Fruit fly (Drosophila melanogaster) whole organism, embryonic: Measurements from ENCODE around the gene CG6005.

ENCODE experiments used
- Asciz ChIP-seq: fragments of 200-800 bp; sonication (Bioruptor generic); optimal IDR thresholded peaks from 2 replicates; lab custom pipeline; 2017; ENCODE audit warnings: missing biosample characterization, mild to moderate bottlenecking, missing genetic modification characterization, missing genetic modification reagents
- CG12391 ChIP-seq: fragments of 200-800 bp; sonication (Bioruptor generic); optimal IDR thresholded peaks from 3 replicates; lab custom pipeline; 2018; ENCODE audit warnings: missing biosample characterization, mild to moderate bottlenecking, missing genetic modification characterization, moderate library complexity
- CG12942 ChIP-seq: fragments of 200-800 bp; sonication (Bioruptor generic); optimal IDR thresholded peaks from 3 replicates; lab custom pipeline; 2016; ENCODE audit warnings: missing biosample characterization, missing genetic modification characterization
- CG1602 ChIP-seq: fragments of 200-800 bp; sonication (Bioruptor generic); optimal IDR thresholded peaks from 3 replicates; lab custom pipeline; 2016; ENCODE audit warnings: missing biosample characterization, missing genetic modification characterization
- CG1647 ChIP-seq: fragments of 200-800 bp; sonication (Bioruptor generic); optimal IDR thresholded peaks from 3 replicates; lab custom pipeline; 2016; ENCODE audit warnings: missing biosample characterization, missing genetic modification characterization
- CG17829 ChIP-seq: fragments of 200-800 bp; optimal IDR thresholded peaks from 2 replicates; lab custom pipeline; 2019; ENCODE audit warnings: missing biosample characterization, mild to moderate bottlenecking, missing genetic modification characterization, moderate library complexity
- CG2889 ChIP-seq: fragments of 200-800 bp; sonication (Bioruptor generic); IDR thresholded peaks from 3 replicates; pipeline ENCODE4 v1.3.6; 2022; ENCODE audit warnings: missing biosample characterization, missing genetic modification characterization
- CG3995 ChIP-seq: fragments of 200-800 bp; sonication (Bioruptor generic); optimal IDR thresholded peaks from 3 replicates; lab custom pipeline; 2016; ENCODE audit warnings: missing biosample characterization, missing genetic modification characterization
- CG4617 ChIP-seq: fragments of 200-800 bp; sonication (Bioruptor generic); optimal IDR thresholded peaks from 3 replicates; lab custom pipeline; 2016; ENCODE audit warnings: missing biosample characterization, missing genetic modification characterization, borderline replicate concordance
- CG7271 ChIP-seq: fragments of 200-800 bp; sonication (Bioruptor generic); optimal IDR thresholded peaks from 2 replicates; lab custom pipeline; 2018; ENCODE audit warnings: missing biosample characterization, mild to moderate bottlenecking, missing genetic modification characterization, moderate library complexity
- CG9437 ChIP-seq: fragments of 200-800 bp; sonication (Bioruptor generic); optimal IDR thresholded peaks from 2 replicates; lab custom pipeline; 2018; ENCODE audit warnings: missing biosample characterization, mild to moderate bottlenecking, missing genetic modification characterization
- D ChIP-seq, 2 experiments: fragments of 200-800 bp in 1 of 2; fragments of >200 bp in 1 of 2; sonication (Bioruptor generic) in 1 of 2; optimal IDR thresholded peaks; 2 replicates in 1 of 2; 3 replicates in 1 of 2; lab custom pipeline; 2017; ENCODE audit warnings: mild to moderate bottlenecking in 1 of 2, missing biosample characterization in 1 of 2, missing genetic modification characterization in 1 of 2, missing genetic modification reagents in 1 of 2
- D19A ChIP-seq: fragments of 200-800 bp; optimal IDR thresholded peaks from 3 replicates; lab custom pipeline; 2019; ENCODE audit warnings: missing biosample characterization, mild to moderate bottlenecking, missing genetic modification characterization, moderate library complexity
- Dbx ChIP-seq: fragments of 200-800 bp; sonication (Bioruptor generic); IDR thresholded peaks from 3 replicates; pipeline ENCODE4 v1.3.6; 2022; ENCODE audit warnings: missing biosample characterization, missing genetic modification characterization
- GATAe ChIP-seq: fragments of 200-800 bp; sonication (Bioruptor generic); conservative IDR thresholded peaks from 2 replicates; pipeline ENCODE4 v1.3.6; 2022; ENCODE audit warnings: missing biosample characterization, missing genetic modification characterization
- HHEX ChIP-seq: fragments of 200-800 bp; sonication (Bioruptor generic); optimal IDR thresholded peaks from 3 replicates; lab custom pipeline; 2017; ENCODE audit warnings: missing biosample characterization, mild to moderate bottlenecking, missing genetic modification characterization, missing genetic modification reagents
- Hmx ChIP-seq: fragments of 200-800 bp; sonication (Bioruptor generic); optimal IDR thresholded peaks from 2 replicates; lab custom pipeline; 2016; ENCODE audit warnings: missing biosample characterization, missing genetic modification characterization
- Hr51 ChIP-seq, 2 experiments: fragments of 200-800 bp; sonication (Bioruptor generic); optimal IDR thresholded peaks; 2 replicates in 1 of 2; 3 replicates in 1 of 2; lab custom pipeline; 2016 to 2018; ENCODE audit warnings: missing biosample characterization in 2 of 2, missing genetic modification characterization in 2 of 2, mild to moderate bottlenecking in 1 of 2, moderate library complexity in 1 of 2
- Hsf ChIP-seq: fragments of 200-800 bp; sonication (Bioruptor generic); optimal IDR thresholded peaks from 3 replicates; lab custom pipeline; 2016; ENCODE audit warnings: missing biosample characterization, missing genetic modification characterization
- Jarid2 ChIP-seq: fragments of 200-800 bp; sonication (Bioruptor generic); optimal IDR thresholded peaks from 3 replicates; lab custom pipeline; 2017; ENCODE audit warnings: mild to moderate bottlenecking, missing biosample characterization, missing genetic modification reagents, missing genetic modification characterization
- Lim3 ChIP-seq: fragments of 200-800 bp; sonication (Bioruptor generic); IDR thresholded peaks from 2 replicates; pipeline ENCODE4 v1.3.6; 2022; ENCODE audit warnings: missing biosample characterization, missing genetic modification characterization
- MESR4 ChIP-seq: fragments of 200-800 bp; sonication (Bioruptor generic); optimal IDR thresholded peaks from 2 replicates; lab custom pipeline; 2018; ENCODE audit warnings: missing biosample characterization, mild to moderate bottlenecking, missing genetic modification characterization, moderate library complexity
- Rfx ChIP-seq: fragments of 200-800 bp; sonication (Bioruptor generic); IDR thresholded peaks from 2 replicates; pipeline ENCODE4 v1.3.6; 2022; ENCODE audit warnings: missing biosample characterization, missing genetic modification characterization
- Sin3A ChIP-seq: fragments of >200 bp; optimal IDR thresholded peaks from 2 replicates; lab custom pipeline; 2018
- Six4 ChIP-seq: fragments of 200-800 bp; sonication (Bioruptor generic); optimal IDR thresholded peaks from 2 replicates; lab custom pipeline; 2016; ENCODE audit warnings: missing biosample characterization, missing genetic modification characterization
- Stat92E ChIP-seq, 3 experiments: fragments of >200 bp in 2 of 3; fragments of 200-800 bp in 1 of 3; sonication (Bioruptor generic) in 1 of 3; optimal IDR thresholded peaks; 2 replicates each; lab custom pipeline; 2017 to 2019; ENCODE audit warnings: missing biosample characterization in 3 of 3, missing genetic modification characterization in 3 of 3, mild to moderate bottlenecking in 1 of 3, moderate library complexity in 1 of 3
- Xbp1 ChIP-seq: fragments of 200-800 bp; sonication (Bioruptor generic); optimal IDR thresholded peaks from 3 replicates; lab custom pipeline; 2016; ENCODE audit warnings: missing biosample characterization, mild to moderate bottlenecking, missing genetic modification characterization
- Xrp1 ChIP-seq: fragments of 200-800 bp; sonication (Bioruptor generic); IDR thresholded peaks from 2 replicates; pipeline ENCODE4 v1.3.6; 2022; ENCODE audit warnings: missing biosample characterization, missing genetic modification characterization
- ab ChIP-seq: fragments of 200-800 bp; sonication (Bioruptor generic); optimal IDR thresholded peaks from 2 replicates; lab custom pipeline; 2016; ENCODE audit warnings: missing biosample characterization, missing genetic modification characterization
- az2 ChIP-seq: fragments of 200-800 bp; sonication (Bioruptor generic); optimal IDR thresholded peaks from 3 replicates; lab custom pipeline; 2016; ENCODE audit warnings: missing biosample characterization, missing genetic modification characterization
- bab2 ChIP-seq: fragments of 200-800 bp; sonication (Bioruptor generic); optimal IDR thresholded peaks from 2 replicates; lab custom pipeline; 2016; ENCODE audit warnings: missing biosample characterization, missing genetic modification characterization
- bsh ChIP-seq, 2 experiments: fragments of 200-800 bp; sonication (Bioruptor generic); optimal IDR thresholded peaks; 2 replicates each; lab custom pipeline; 2017 to 2018; ENCODE audit warnings: mild to moderate bottlenecking in 2 of 2, missing biosample characterization in 2 of 2, missing genetic modification characterization in 2 of 2, moderate library complexity in 1 of 2
- caup ChIP-seq: fragments of 200-800 bp; sonication (Bioruptor generic); optimal IDR thresholded peaks from 3 replicates; lab custom pipeline; 2017; ENCODE audit warnings: missing biosample characterization, mild to moderate bottlenecking, missing genetic modification characterization, moderate library complexity; ENCODE audit not compliant: severe bottlenecking
- ems ChIP-seq: fragments of 200-800 bp; sonication (Bioruptor generic); optimal IDR thresholded peaks from 3 replicates; lab custom pipeline; 2016; ENCODE audit warnings: missing biosample characterization, missing genetic modification characterization
- exex ChIP-seq: fragments of 200-800 bp; sonication (Bioruptor generic); optimal IDR thresholded peaks from 4 replicates; lab custom pipeline; 2018; ENCODE audit warnings: missing biosample characterization, mild to moderate bottlenecking, missing genetic modification characterization, moderate library complexity
- fd64A ChIP-seq: fragments of 200-800 bp; sonication (Bioruptor generic); optimal IDR thresholded peaks from 3 replicates; lab custom pipeline; 2018; ENCODE audit warnings: missing biosample characterization, mild to moderate bottlenecking, missing genetic modification characterization
- gcm2 ChIP-seq: fragments of 200-800 bp; sonication (Bioruptor generic); optimal IDR thresholded peaks from 2 replicates; lab custom pipeline; 2016; ENCODE audit warnings: missing biosample characterization, missing genetic modification characterization
- klu ChIP-seq: fragments of 200-800 bp; sonication (Bioruptor generic); IDR thresholded peaks from 2 replicates; pipeline ENCODE4 v1.3.6; 2022; ENCODE audit warnings: missing biosample characterization, missing genetic modification characterization
- org-1 ChIP-seq: fragments of 200-800 bp; sonication (Bioruptor generic); optimal IDR thresholded peaks from 2 replicates; lab custom pipeline; 2017; ENCODE audit warnings: missing biosample characterization, missing genetic modification characterization
- pan ChIP-seq, 4 experiments: fragments of >200 bp in 3 of 4; fragments of 200-800 bp in 1 of 4; sonication (Bioruptor generic) in 1 of 4; optimal IDR thresholded peaks in 3 of 4; IDR thresholded peaks in 1 of 4; 2 replicates each; pipeline versions ENCODE4 v1.3.6 to Lab custom; 2017 to 2022; ENCODE audit warnings: missing biosample characterization in 2 of 4, missing genetic modification characterization in 2 of 4, mixed read lengths in 1 of 4
- pros ChIP-seq: fragments of 200-800 bp; sonication (Bioruptor generic); optimal IDR thresholded peaks from 3 replicates; lab custom pipeline; 2019; ENCODE audit warnings: missing biosample characterization, mild to moderate bottlenecking, missing genetic modification characterization, moderate library complexity
- pzg ChIP-seq: fragments of 200-800 bp; sonication (Bioruptor generic); optimal IDR thresholded peaks from 3 replicates; lab custom pipeline; 2018; ENCODE audit warnings: missing biosample characterization, mild to moderate bottlenecking, missing genetic modification characterization, moderate library complexity
- repo ChIP-seq: fragments of 200-800 bp; sonication (Bioruptor generic); optimal IDR thresholded peaks from 2 replicates; lab custom pipeline; 2016; ENCODE audit warnings: missing biosample characterization, missing genetic modification characterization
- rib ChIP-seq: fragments of 200-800 bp; sonication (Bioruptor generic); IDR thresholded peaks from 2 replicates; pipeline ENCODE4 v1.3.6; 2022; ENCODE audit warnings: missing biosample characterization, missing genetic modification characterization
- sens ChIP-seq: fragments of 200-800 bp; sonication (Bioruptor generic); peaks from one replicate; lab custom pipeline; 2016; ENCODE audit warnings: missing biosample characterization, missing genetic modification characterization
- sens-2 ChIP-seq: fragments of 200-800 bp; sonication (Bioruptor generic); IDR thresholded peaks from 2 replicates; pipeline ENCODE4 v1.3.6; 2022; ENCODE audit warnings: missing biosample characterization, missing genetic modification characterization
- sima ChIP-seq: fragments of 200-800 bp; sonication (Bioruptor generic); optimal IDR thresholded peaks from 2 replicates; lab custom pipeline; 2016; ENCODE audit warnings: missing biosample characterization, missing genetic modification characterization
- slp2 ChIP-seq: fragments of 200-800 bp; sonication (Bioruptor generic); optimal IDR thresholded peaks from 2 replicates; lab custom pipeline; 2016; ENCODE audit warnings: missing biosample characterization, missing genetic modification characterization
- twi ChIP-seq: fragments of 200-800 bp; optimal IDR thresholded peaks from 2 replicates; lab custom pipeline; 2019; ENCODE audit warnings: missing biosample characterization, mild to moderate bottlenecking, missing genetic modification characterization, moderate library complexity
- wor ChIP-seq: fragments of 200-800 bp; sonication (Bioruptor generic); IDR thresholded peaks from 2 replicates; pipeline ENCODE4 v1.3.6; 2022; ENCODE audit warnings: missing biosample characterization, missing genetic modification characterization

CG6005 gene

dm6 chr3R:19073002-19073401 is 49.2 kb upstream of the CG6005 start (continued):
- TF ChIP-seq CG12391 (tag; lab: Kevin White, UChicago) = peak; percentile 56
- TF ChIP-seq GATAe = no peak
- TF ChIP-seq CG7271 = peak; percentile 23
- TF ChIP-seq D19A (tag; lab: Kevin White, UChicago) = peak; percentile 57
- TF ChIP-seq CG4617 (GFP tag; lab: Kevin White, UChicago) = no peak
- peak; percentile 16 for TF ChIP-seq Xbp1 (GFP tag; lab: Kevin White, UChicago)
- peak; percentile 26 for TF ChIP-seq org-1 (GFP tag; lab: Kevin White, UChicago)
- peak; percentile 46 for TF ChIP-seq az2 (GFP tag; lab: Kevin White, UChicago)
- no peak for TF ChIP-seq CG3995
- TF ChIP-seq bsh (GFP tag; optimal IDR thresholded peaks at IDR 0.05; lab: Kevin White, UChicago) = peak; percentile 79 to 84
- peak; percentile 15 for TF ChIP-seq Jarid2 (GFP tag; lab: Kevin White, UChicago)
- TF ChIP-seq Stat92E (GFP tag; optimal IDR thresholded peaks at IDR 0.05; lab: Kevin White, UChicago) = peak in 1 of 3 experiments; percentile 39
- TF ChIP-seq sens-2 (GFP tag; lab: Robert Waterston, UW) = peak; percentile 41; the same call in 1 of the 2 replicates
- TF ChIP-seq Sin3A (lab: Kevin White, UChicago) = no peak
- TF ChIP-seq Hsf (GFP tag; lab: Kevin White, UChicago) = peak; percentile 36
- no peak for TF ChIP-seq gcm2
- no peak for TF ChIP-seq Rfx (GFP tag; lab: Robert Waterston, UW)
- peak in 1 of 2 experiments; percentile 73 for TF ChIP-seq Hr51 (GFP tag; optimal IDR thresholded peaks at IDR 0.05; lab: Kevin White, UChicago)
- no peak for TF ChIP-seq Lim3
- no peak for TF ChIP-seq D (optimal IDR thresholded peaks at IDR 0.05; lab: Kevin White, UChicago)
- TF ChIP-seq D (GFP tag; optimal IDR thresholded peaks at IDR 0.05; lab: Kevin White, UChicago) = peak; percentile 54
- peak; percentile 12 for TF ChIP-seq CG1602 (GFP tag; lab: Kevin White, UChicago)
- TF ChIP-seq Dbx (GFP tag; lab: Robert Waterston, UW) = no peak
- TF ChIP-seq slp2 (GFP tag; lab: Kevin White, UChicago) = no peak
- no peak for TF ChIP-seq pros (GFP tag; lab: Kevin White, UChicago)
- TF ChIP-seq fd64A = peak; percentile 30
- TF ChIP-seq CG12942 (GFP tag; lab: Kevin White, UChicago) = no peak
- no peak for TF ChIP-seq Hmx (GFP tag; lab: Kevin White, UChicago)
- TF ChIP-seq Xrp1 (GFP tag; lab: Robert Waterston, UW) = peak; percentile 86
- TF ChIP-seq pzg (GFP tag; lab: Kevin White, UChicago) = no peak
- TF ChIP-seq klu (GFP tag; lab: Robert Waterston, UW) = no peak
- no peak for TF ChIP-seq sima
- peak; percentile 37 for TF ChIP-seq CG9437
- peak; percentile 33 for TF ChIP-seq bab2 (GFP tag; lab: Kevin White, UChicago)
- TF ChIP-seq wor (GFP tag; lab: Robert Waterston, UW) = peak; percentile 52
- TF ChIP-seq MESR4 (GFP tag; lab: Kevin White, UChicago) = no peak
- no peak for TF ChIP-seq repo (GFP tag; lab: Kevin White, UChicago)
- no peak for TF ChIP-seq HHEX (GFP tag; lab: Kevin White, UChicago)
- no peak for TF ChIP-seq CG2889 (GFP tag; lab: Robert Waterston, UW)
- no peak for TF ChIP-seq rib (GFP tag; lab: Robert Waterston, UW)
- TF ChIP-seq exex (tag; lab: Kevin White, UChicago) = no peak
- TF ChIP-seq ab = no peak
- TF ChIP-seq twi = peak; percentile 22
- no peak for TF ChIP-seq Six4 (GFP tag; lab: Kevin White, UChicago)
- peak; percentile 62 for TF ChIP-seq Asciz (GFP tag; lab: Kevin White, UChicago)
- TF ChIP-seq sens (GFP tag; lab: Kevin White, UChicago) = peak; percentile 92
- TF ChIP-seq CG1647 (GFP tag; lab: Kevin White, UChicago) = no peak
- TF ChIP-seq CG17829 = peak; percentile 75
- TF ChIP-seq ems = no peak
- TF ChIP-seq pan (optimal IDR thresholded peaks at IDR 0.05; lab: Kevin White, UChicago) = no peak
- peak in 1 of 2 experiments; percentile 72 for TF ChIP-seq pan (GFP tag; optimal IDR thresholded peaks at IDR 0.05 in 1 of 2, IDR thresholded peaks at IDR 0.05 in 1 of 2)
- TF ChIP-seq caup = no peak
